Worm (Caenorhabditis elegans) whole organism, L3 larva: Measurements from ENCODE around the gene W07E11.1.

Experiments
- R02D3.7 ChIP-seq: fragments of 150-350 bp; optimal IDR thresholded peaks from 2 replicates; lab custom pipeline; 2014; ENCODE audit warnings: missing biosample characterization, missing genetic modification characterization
- ama-1 ChIP-seq: fragments of 150-350 bp; optimal IDR thresholded peaks from 2 replicates; lab custom pipeline; 2018
- ceh-16 ChIP-seq: sonication (generic microtip); optimal IDR thresholded peaks from 2 replicates; lab custom pipeline; 2017; ENCODE audit warnings: missing biosample characterization, missing genetic modification characterization
- ceh-82 ChIP-seq: fragments of 150-350 bp; optimal IDR thresholded peaks from 2 replicates; lab custom pipeline; 2014; ENCODE audit warnings: missing biosample characterization, missing genetic modification characterization
- fkh-10 ChIP-seq: sonication (generic microtip); optimal IDR thresholded peaks from 2 replicates; lab custom pipeline; 2017; ENCODE audit warnings: missing biosample characterization, missing genetic modification reagents, missing genetic modification characterization
- lin-15B ChIP-seq: fragments of 150-350 bp; optimal IDR thresholded peaks from 2 replicates; lab custom pipeline; 2014; ENCODE audit warnings: missing biosample characterization, missing genetic modification characterization
- nhr-11 ChIP-seq: fragments of 150-350 bp; optimal IDR thresholded peaks from 2 replicates; lab custom pipeline; 2014; ENCODE audit warnings: missing biosample characterization, missing genetic modification characterization
- pha-4 ChIP-seq: fragments of 150-350 bp; optimal IDR thresholded peaks from 2 replicates; lab custom pipeline; 2014; ENCODE audit warnings: missing biosample characterization, missing genetic modification reagents, missing genetic modification characterization
- snpc-4 ChIP-seq: fragments of 150-350 bp; optimal IDR thresholded peaks from 2 replicates; lab custom pipeline; 2014; ENCODE audit warnings: missing biosample characterization, missing genetic modification characterization

DNA sequence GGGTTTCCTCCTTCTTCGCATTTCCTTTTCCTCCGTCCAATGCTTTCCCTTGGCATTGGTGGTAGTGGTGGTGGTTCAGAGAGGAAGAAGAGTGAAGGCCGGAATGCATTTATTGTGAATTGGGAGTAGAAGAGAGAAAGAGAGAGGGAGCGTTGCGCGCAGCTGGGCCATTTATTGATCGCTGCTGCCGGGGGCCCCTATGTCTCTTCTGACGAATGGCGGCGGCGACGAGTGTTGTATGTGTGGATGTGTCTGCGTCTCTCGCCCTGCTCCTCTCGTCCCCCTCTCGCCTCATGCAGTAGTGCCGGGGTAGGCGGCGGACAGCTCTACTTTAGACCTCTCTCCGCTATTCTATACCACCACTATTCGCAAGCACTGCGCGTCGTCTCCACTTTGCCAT lies 62.2 kb downstream of the W07E11.1 start, which contains the start of gene unc-115:
- TF ChIP-seq nhr-11 (tag; lab: Kevin White, UChicago): peak; percentile 38
- TF ChIP-seq pha-4 (tag; lab: Kevin White, UChicago): peak; percentile 81
- TF ChIP-seq fkh-10: no peak
- TF ChIP-seq lin-15B (tag; lab: Kevin White, UChicago): peak; percentile 35
- TF ChIP-seq R02D3.7 (tag; lab: Kevin White, UChicago): peak; percentile 67
- peak; percentile 71 for TF ChIP-seq ceh-82 (tag; lab: Kevin White, UChicago)
- no peak for TF ChIP-seq ama-1 (lab: Kevin White, UChicago)
- peak; percentile 52 for TF ChIP-seq snpc-4 (tag; lab: Kevin White, UChicago)
- no peak for TF ChIP-seq ceh-16 (tag; lab: Kevin White, UChicago)
